Fruit fly (Drosophila melanogaster) whole organism, wandering third instar larva: ENCODE data around the gene CG16974.

Source experiments
- Abd-B ChIP-seq: fragments of >200 bp; optimal IDR thresholded peaks from 2 replicates; lab custom pipeline; 2017; ENCODE audit warnings: missing biosample characterization, missing genetic modification characterization
- CG32264 ChIP-seq: fragments of 200-800 bp; sonication (Bioruptor generic); optimal IDR thresholded peaks from 2 replicates; lab custom pipeline; 2016; ENCODE audit warnings: missing biosample characterization, missing genetic modification characterization
- Dfd ChIP-seq: fragments of >200 bp; optimal IDR thresholded peaks from 2 replicates; lab custom pipeline; 2017; ENCODE audit warnings: missing biosample characterization, missing genetic modification characterization
- HLH106 ChIP-seq: fragments of 200-800 bp; optimal IDR thresholded peaks from 3 replicates; lab custom pipeline; 2019; ENCODE audit warnings: missing biosample characterization, mild to moderate bottlenecking, missing genetic modification characterization, moderate library complexity
- Hnf4 ChIP-seq: fragments of 200-800 bp; sonication (Bioruptor generic); optimal IDR thresholded peaks from 2 replicates; lab custom pipeline; 2016; ENCODE audit warnings: missing biosample characterization, mild to moderate bottlenecking, missing genetic modification characterization
- Hr78 ChIP-seq: fragments of >200 bp; optimal IDR thresholded peaks from 2 replicates; lab custom pipeline; 2017; ENCODE audit warnings: missing biosample characterization, missing genetic modification characterization
- Hr83 ChIP-seq: fragments of 200-300 bp; sonication (Bioruptor generic); optimal IDR thresholded peaks from 2 replicates; lab custom pipeline; 2016; ENCODE audit warnings: missing biosample characterization, mild to moderate bottlenecking, missing genetic modification characterization, moderate library complexity; ENCODE audit not compliant: poor library complexity, severe bottlenecking
- Mio ChIP-seq: sonication (Bioruptor generic); optimal IDR thresholded peaks from 2 replicates; lab custom pipeline; 2016; ENCODE audit warnings: missing biosample characterization, missing genetic modification characterization
- Rel ChIP-seq, 2 experiments: fragments of 200-800 bp; sonication (Bioruptor generic) in 1 of 2; optimal IDR thresholded peaks; 2 replicates in 1 of 2; 3 replicates in 1 of 2; lab custom pipeline; 2016 to 2019; ENCODE audit warnings: mild to moderate bottlenecking in 2 of 2, missing biosample characterization in 2 of 2, missing genetic modification characterization in 2 of 2, moderate library complexity in 1 of 2
- Sp1 ChIP-seq: fragments of 200-800 bp; sonication (Bioruptor generic); optimal IDR thresholded peaks from 3 replicates; lab custom pipeline; 2019; ENCODE audit warnings: missing biosample characterization, mild to moderate bottlenecking, missing genetic modification characterization, moderate library complexity
- Vsx2 ChIP-seq: fragments of 200-300, 225-300 bp; sonication (Bioruptor generic); optimal IDR thresholded peaks from 2 replicates; lab custom pipeline; 2018; ENCODE audit warnings: missing biosample characterization, missing genetic modification characterization; ENCODE audit not compliant: partially characterized antibody
- br ChIP-seq: fragments of 200-800 bp; sonication (Bioruptor generic); optimal IDR thresholded peaks from 2 replicates; lab custom pipeline; 2016; ENCODE audit warnings: missing biosample characterization, missing genetic modification characterization
- brk ChIP-seq: fragments of 200-800 bp; sonication (Bioruptor generic); optimal IDR thresholded peaks from 2 replicates; lab custom pipeline; 2016; ENCODE audit warnings: missing biosample characterization, mild to moderate bottlenecking, missing genetic modification characterization
- dl ChIP-seq, 2 experiments: fragments of 175-275, 200-275 bp in 1 of 2; fragments of 200-275 bp in 1 of 2; sonication (Bioruptor generic); optimal IDR thresholded peaks; lab custom pipeline; 2018; ENCODE audit warnings: mild to moderate bottlenecking in 2 of 2, missing biosample characterization in 2 of 2, missing genetic modification characterization in 2 of 2, moderate library complexity in 2 of 2; ENCODE audit not compliant: partially characterized antibody in 2 of 2, insufficient read depth in 1 of 2
- dmrt93B ChIP-seq: fragments of 200-800 bp; sonication (Bioruptor generic); optimal IDR thresholded peaks from 2 replicates; lab custom pipeline; 2018; ENCODE audit warnings: missing biosample characterization, mild to moderate bottlenecking, missing genetic modification characterization
- dsf ChIP-seq: sonication (Bioruptor generic); optimal IDR thresholded peaks from 2 replicates; lab custom pipeline; 2016; ENCODE audit warnings: missing biosample characterization, missing genetic modification characterization, borderline replicate concordance
- foxo ChIP-seq, 2 experiments: fragments of 200-800 bp; sonication (Bioruptor generic); optimal IDR thresholded peaks; 2 replicates in 1 of 2; 3 replicates in 1 of 2; lab custom pipeline; 2016 to 2017; ENCODE audit warnings: missing biosample characterization in 2 of 2, missing genetic modification characterization in 2 of 2
- fru ChIP-seq: fragments of 200-800 bp; sonication (Bioruptor generic); optimal IDR thresholded peaks from 3 replicates; lab custom pipeline; 2016; ENCODE audit warnings: missing biosample characterization, mild to moderate bottlenecking, missing genetic modification characterization
- h ChIP-seq: fragments of 200-800 bp; sonication (Bioruptor generic); optimal IDR thresholded peaks from 3 replicates; lab custom pipeline; 2016; ENCODE audit warnings: missing biosample characterization, mild to moderate bottlenecking, missing genetic modification characterization
- jim ChIP-seq: fragments of 175-275, 200-325 bp; sonication (Bioruptor generic); optimal IDR thresholded peaks from 2 replicates; lab custom pipeline; 2016; ENCODE audit warnings: missing biosample characterization, mild to moderate bottlenecking, missing genetic modification characterization
- lola ChIP-seq: fragments of >200 bp; optimal IDR thresholded peaks from 2 replicates; lab custom pipeline; 2017; ENCODE audit warnings: missing biosample characterization, missing genetic modification characterization
- psq ChIP-seq: fragments of 200-800 bp; sonication (Bioruptor generic); optimal IDR thresholded peaks from 3 replicates; lab custom pipeline; 2017; ENCODE audit warnings: missing biosample characterization, mild to moderate bottlenecking, missing genetic modification characterization, moderate library complexity
- rgr ChIP-seq: fragments of 200-800 bp; sonication (Bioruptor generic); optimal IDR thresholded peaks from 3 replicates; lab custom pipeline; 2016; ENCODE audit warnings: missing biosample characterization, mild to moderate bottlenecking, missing genetic modification characterization
- sv ChIP-seq: fragments of 200-800 bp; sonication (Bioruptor generic); optimal IDR thresholded peaks from 3 replicates; lab custom pipeline; 2016; ENCODE audit warnings: missing biosample characterization, missing genetic modification characterization
- woc ChIP-seq: sonication (Bioruptor generic); optimal IDR thresholded peaks from 2 replicates; lab custom pipeline; 2016; ENCODE audit warnings: missing biosample characterization, mild to moderate bottlenecking, missing genetic modification characterization

CG16974 gene

DNA sequence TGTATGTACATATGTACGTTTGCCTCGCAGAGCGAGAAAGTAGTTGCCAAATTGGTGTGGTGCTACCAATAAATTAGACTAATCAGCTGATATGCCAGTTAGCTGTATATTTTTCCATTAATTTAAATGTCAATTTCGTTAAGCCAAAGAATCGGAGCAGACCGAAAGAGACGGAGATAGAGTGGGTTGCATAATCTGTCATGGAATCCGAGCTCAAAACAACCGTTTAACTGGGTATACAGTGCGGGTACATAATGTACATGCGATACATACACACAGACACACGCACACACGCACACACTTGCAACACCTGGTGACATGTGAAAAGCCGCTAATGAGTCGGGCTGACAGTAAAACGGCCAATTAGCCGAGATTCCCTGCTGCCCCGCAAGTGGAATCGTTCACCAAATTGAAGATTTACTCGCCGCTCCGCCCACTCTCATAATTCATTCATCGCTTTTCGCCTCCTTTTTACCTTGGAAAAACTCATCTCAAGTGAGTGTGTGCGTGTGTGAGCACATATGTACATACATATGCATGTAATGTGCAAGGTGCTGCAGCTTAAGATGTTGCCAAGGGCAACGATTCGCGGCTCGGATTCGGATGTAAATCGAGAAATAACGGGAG lies 614 bp downstream of the CG16974 start:
- TF ChIP-seq dl (GFP tag; optimal IDR thresholded peaks at IDR 0.05; lab: Kevin White, UChicago; ENCODE audit: insufficient read depth in 1 of 2, partially characterized antibody in 2 of 2) (no peak), Mio (GFP tag; lab: Kevin White, UChicago) (no peak), brk (GFP tag; lab: Kevin White, UChicago) (no peak), Hr78 (GFP tag; lab: Kevin White, UChicago) (no peak)

DNA sequence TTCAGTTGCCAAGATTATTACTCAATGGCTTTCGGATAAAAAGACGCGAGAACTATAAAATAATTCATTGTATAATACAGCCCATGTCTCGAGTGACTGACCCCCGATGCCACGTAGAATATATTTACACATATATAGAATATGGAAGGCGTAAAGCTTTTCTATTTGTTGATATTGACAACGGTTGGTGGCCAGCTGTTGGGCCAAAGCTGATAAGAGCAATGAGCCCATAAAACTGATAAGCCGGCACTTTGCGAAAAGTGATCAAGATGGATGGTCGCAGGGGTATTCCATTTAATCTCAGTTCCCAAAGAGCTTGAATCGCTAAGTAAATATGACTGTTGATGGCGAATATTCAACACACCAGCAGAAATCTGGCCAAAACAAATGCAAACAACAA lies 1.2 kb downstream of the CG16974 start:
- TF ChIP-seq Rel (GFP tag; optimal IDR thresholded peaks at IDR 0.05; lab: Kevin White, UChicago) (no peak), Rel (tag; optimal IDR thresholded peaks at IDR 0.05; lab: Kevin White, UChicago) (peak; percentile 85), br (GFP tag; lab: Kevin White, UChicago) (peak; percentile 11), Sp1 (peak; percentile 49), h (GFP tag; lab: Kevin White, UChicago) (peak; percentile 43), woc (GFP tag; lab: Kevin White, UChicago) (no peak), foxo (GFP tag; optimal IDR thresholded peaks at IDR 0.05; lab: Kevin White, UChicago) (peak in 1 of 2 experiments; percentile 12), Vsx2 (GFP tag; lab: Kevin White, UChicago) (no peak), rgr (GFP tag; lab: Kevin White, UChicago) (peak; percentile 1), fru (GFP tag; lab: Kevin White, UChicago) (peak; percentile 56), Hr83 (GFP tag; lab: Kevin White, UChicago) (no peak)
- TF ChIP-seq, all 38 proteins: peak for 7

DNA sequence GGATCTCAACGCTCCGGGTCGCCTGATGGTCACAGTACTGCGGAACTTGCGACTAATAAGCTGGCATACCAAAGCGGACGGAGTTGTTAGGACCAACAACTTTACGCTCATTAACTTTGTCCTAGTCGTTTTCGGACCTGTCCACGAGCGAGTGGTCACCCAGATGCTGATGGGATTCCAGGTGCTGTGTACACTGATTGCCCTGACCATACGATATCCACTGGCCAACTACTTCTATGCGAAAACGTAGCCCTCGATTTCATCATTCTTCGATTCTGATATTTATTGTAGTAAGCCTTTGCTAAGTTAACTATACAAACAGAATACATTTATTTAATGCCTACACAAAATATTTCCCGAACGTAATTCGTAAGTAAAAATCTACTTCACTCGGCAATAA lies 8.6 kb downstream of the CG16974 start, which contains the start of gene Rsph1:
Gene Rsph1 (plus strand): TSS at position 301 of the 400 bp plus-strand sequence.
- TF ChIP-seq h (GFP tag; lab: Kevin White, UChicago) (no peak), woc (GFP tag; lab: Kevin White, UChicago) (no peak), fru (GFP tag; lab: Kevin White, UChicago) (no peak), CG32264 (GFP tag; lab: Kevin White, UChicago) (no peak), Mio (GFP tag; lab: Kevin White, UChicago) (no peak), dl (GFP tag; optimal IDR thresholded peaks at IDR 0.05; lab: Kevin White, UChicago; ENCODE audit: insufficient read depth in 1 of 2, partially characterized antibody in 2 of 2) (no peak), Dfd (GFP tag; lab: Kevin White, UChicago) (no peak), lola (GFP tag; lab: Kevin White, UChicago) (no peak), Rel (GFP tag; optimal IDR thresholded peaks at IDR 0.05; lab: Kevin White, UChicago) (no peak), Rel (tag; optimal IDR thresholded peaks at IDR 0.05; lab: Kevin White, UChicago) (no peak), brk (GFP tag; lab: Kevin White, UChicago) (no peak), jim (GFP tag; lab: Kevin White, UChicago) (no peak), HLH106 (tag; lab: Kevin White, UChicago) (no peak), dsf (GFP tag; lab: Kevin White, UChicago) (no peak), Abd-B (GFP tag; lab: Kevin White, UChicago) (no peak)

DNA sequence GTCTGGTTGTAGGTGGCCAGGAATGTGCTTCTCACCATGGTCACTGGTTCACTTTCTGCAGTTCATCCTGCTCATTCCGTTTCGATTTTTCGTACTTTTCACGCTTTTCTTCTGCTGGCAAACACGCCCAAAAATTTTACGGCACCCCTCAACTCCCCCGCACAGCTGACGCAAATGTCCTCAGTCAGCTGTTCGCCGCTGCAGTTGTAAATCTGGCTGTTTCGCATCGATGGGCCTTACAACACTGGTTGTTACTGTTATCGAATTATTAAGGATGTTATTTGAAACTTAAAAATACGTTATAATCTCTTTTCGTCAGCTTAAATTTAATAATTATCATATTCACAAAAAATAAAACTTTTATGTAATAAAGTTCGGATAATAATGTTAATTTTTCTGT lies 9.4 kb downstream of the CG16974 start, which contains the start of gene Mgat3:
Gene Mgat3 (minus strand): TSS at position 182 of the 400 bp plus-strand sequence.
- no peak for TF ChIP-seq fru (GFP tag; lab: Kevin White, UChicago)
- TF ChIP-seq h (GFP tag; lab: Kevin White, UChicago), result no peak
- no peak for TF ChIP-seq psq (GFP tag; lab: Kevin White, UChicago)
- TF ChIP-seq Sp1, result no peak
- no peak for TF ChIP-seq woc (GFP tag; lab: Kevin White, UChicago)
- TF ChIP-seq sv, result no peak
- TF ChIP-seq dmrt93B, result no peak
- no peak for TF ChIP-seq brk (GFP tag; lab: Kevin White, UChicago)
- TF ChIP-seq Hnf4 (GFP tag; lab: Kevin White, UChicago), result no peak

DNA sequence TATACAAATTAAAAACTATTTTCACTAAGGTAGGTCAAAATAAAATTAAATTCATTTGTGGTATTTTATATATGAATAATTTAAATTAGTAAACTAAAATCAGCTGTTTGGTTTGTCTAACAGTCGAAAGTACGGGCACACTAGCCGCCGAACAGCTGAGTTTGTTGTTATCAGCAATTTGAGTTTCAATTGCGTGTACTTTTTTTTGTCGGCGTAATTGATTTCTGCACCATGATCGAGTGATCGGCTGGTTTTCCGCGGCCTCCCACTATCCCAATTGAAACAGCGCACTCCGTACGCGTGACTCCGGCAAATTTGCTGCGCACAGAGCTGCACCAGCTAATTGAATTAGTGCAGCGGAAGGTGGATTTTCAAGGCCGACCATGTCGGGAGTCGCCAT lies 12.7 kb downstream of the CG16974 start, which contains the start of gene Alg7:
Gene Alg7 (plus strand): TSS at position 153 of the 400 bp plus-strand sequence.
- TF ChIP-seq Rel (GFP tag; optimal IDR thresholded peaks at IDR 0.05; lab: Kevin White, UChicago), result no peak
- peak; percentile 97 for TF ChIP-seq Rel (tag; optimal IDR thresholded peaks at IDR 0.05; lab: Kevin White, UChicago)
- no peak for TF ChIP-seq Hnf4 (GFP tag; lab: Kevin White, UChicago)
